Worm (Caenorhabditis elegans) whole organism, young adult: ENCODE data around the gene spp-21.
A peak's percentile ranks its signal among the peaks of the same experiment; 100 is the strongest.

Source experiments
- B0261.1 ChIP-seq: sonication (generic microtip); optimal IDR thresholded peaks from 2 replicates; lab custom pipeline; 2016; ENCODE audit warnings: mild to moderate bottlenecking, missing genetic modification characterization, moderate library complexity, missing compliant biosample characterization
- D2030.7 ChIP-seq: fragments of 200-800 bp; sonication (Bioruptor generic); IDR thresholded peaks from 2 replicates; pipeline ENCODE4 v1.3.6; 2022; ENCODE audit warnings: missing genetic modification reagents, missing genetic modification characterization, missing compliant biosample characterization
- F23B12.7 ChIP-seq: sonication (generic microtip); optimal IDR thresholded peaks from 2 replicates; lab custom pipeline; 2017; ENCODE audit warnings: missing genetic modification characterization, mild to moderate bottlenecking, missing compliant biosample characterization, antibody characterized with exemption, moderate library complexity; ENCODE audit not compliant: insufficient read depth
- F49E8.2 ChIP-seq: sonication (generic microtip); optimal IDR thresholded peaks from 3 replicates; lab custom pipeline; 2017; ENCODE audit warnings: missing genetic modification characterization, mild to moderate bottlenecking, missing compliant biosample characterization, antibody characterized with exemption, moderate library complexity; ENCODE audit not compliant: insufficient read depth
- K11D2.4 ChIP-seq: fragments of 200-800 bp; sonication (Bioruptor generic); IDR thresholded peaks from 2 replicates; pipeline ENCODE4 v1.3.6; 2022; ENCODE audit warnings: missing genetic modification reagents, missing genetic modification characterization, missing compliant biosample characterization
- T26A5.8 ChIP-seq: sonication (generic microtip); optimal IDR thresholded peaks from 2 replicates; lab custom pipeline; 2016; ENCODE audit warnings: missing genetic modification characterization, missing compliant biosample characterization
- akir-1 ChIP-seq: fragments of 200-800 bp; sonication (Bioruptor generic); optimal IDR thresholded peaks from 2 replicates; lab custom pipeline; 2018; ENCODE audit warnings: mild to moderate bottlenecking, missing genetic modification characterization, moderate library complexity, missing compliant biosample characterization
- athp-1 ChIP-seq: sonication (generic microtip); optimal IDR thresholded peaks from 2 replicates; lab custom pipeline; 2017; ENCODE audit warnings: mild to moderate bottlenecking, missing genetic modification characterization, missing compliant biosample characterization
- attf-6 ChIP-seq: fragments of 200-800 bp; sonication (Bioruptor generic); IDR thresholded peaks from 2 replicates; pipeline ENCODE4 v1.3.6; 2022; ENCODE audit warnings: missing genetic modification reagents, missing genetic modification characterization, missing compliant biosample characterization
- cebp-1 ChIP-seq, 2 experiments: fragments of 200-800 bp in 1 of 2; sonication (Bioruptor generic) in 1 of 2; sonication (generic microtip) in 1 of 2; IDR thresholded peaks in 1 of 2; optimal IDR thresholded peaks in 1 of 2; 2 replicates each; pipeline versions ENCODE4 v1.3.6 to Lab custom; 2017 to 2022; ENCODE audit warnings: missing compliant biosample characterization in 2 of 2, missing genetic modification characterization in 2 of 2, mild to moderate bottlenecking in 1 of 2, missing genetic modification reagents in 1 of 2, moderate library complexity in 1 of 2
- cebp-2 ChIP-seq: fragments of 200-800 bp; sonication (Bioruptor generic); IDR thresholded peaks from 2 replicates; pipeline ENCODE4 v1.3.6; 2022; ENCODE audit warnings: missing genetic modification characterization, missing compliant biosample characterization
- ceh-79 ChIP-seq: sonication (generic microtip); optimal IDR thresholded peaks from 2 replicates; lab custom pipeline; 2017; ENCODE audit warnings: mild to moderate bottlenecking, missing genetic modification characterization, missing compliant biosample characterization
- dox-1 ChIP-seq: fragments of 200-800 bp; sonication (Bioruptor generic); IDR thresholded peaks from 2 replicates; pipeline ENCODE4 v1.3.6; 2022; ENCODE audit warnings: missing genetic modification reagents, missing genetic modification characterization, missing compliant biosample characterization
- ets-4 ChIP-seq: fragments of 200-800 bp; sonication (Bioruptor generic); optimal IDR thresholded peaks from 2 replicates; lab custom pipeline; 2018; ENCODE audit warnings: mild to moderate bottlenecking, missing genetic modification characterization, missing compliant biosample characterization
- hsf-1 ChIP-seq: fragments of 200-800 bp; sonication (Bioruptor generic); IDR thresholded peaks from 2 replicates; pipeline ENCODE4 v1.3.6; 2022; ENCODE audit warnings: missing genetic modification reagents, missing genetic modification characterization, missing compliant biosample characterization
- lag-1 ChIP-seq: fragments of 200-800 bp; sonication (Bioruptor generic); IDR thresholded peaks from 2 replicates; pipeline ENCODE4 v1.3.6; 2022; ENCODE audit warnings: missing genetic modification reagents, missing genetic modification characterization, missing compliant biosample characterization
- let-526 ChIP-seq: fragments of 200-800 bp; sonication (Bioruptor generic); IDR thresholded peaks from 2 replicates; pipeline ENCODE4 v1.3.6; 2022; ENCODE audit warnings: missing genetic modification reagents, missing genetic modification characterization, missing compliant biosample characterization
- let-607 ChIP-seq, 2 experiments: fragments of 200-800 bp in 1 of 2; sonication (Bioruptor generic) in 1 of 2; sonication (generic microtip) in 1 of 2; optimal IDR thresholded peaks; 2 replicates each; lab custom pipeline; 2016 to 2018; ENCODE audit warnings: mild to moderate bottlenecking in 2 of 2, missing compliant biosample characterization in 2 of 2, missing genetic modification characterization in 2 of 2, moderate library complexity in 2 of 2, missing genotype in 1 of 2
- lin-40 ChIP-seq: sonication (generic microtip); optimal IDR thresholded peaks from 2 replicates; lab custom pipeline; 2016; ENCODE audit warnings: missing genetic modification characterization, mild to moderate bottlenecking, missing compliant biosample characterization, missing genotype, missing genetic modification reagents
- madf-10 ChIP-seq: sonication (generic microtip); optimal IDR thresholded peaks from 2 replicates; lab custom pipeline; 2016; ENCODE audit warnings: mild to moderate bottlenecking, missing genetic modification characterization, missing compliant biosample characterization
- madf-3 ChIP-seq: fragments of 200-800 bp; sonication (Bioruptor generic); IDR thresholded peaks from 2 replicates; pipeline ENCODE4 v1.3.6; 2022; ENCODE audit warnings: missing genetic modification reagents, missing genetic modification characterization, missing compliant biosample characterization
- mxl-1 ChIP-seq: sonication (generic microtip); optimal IDR thresholded peaks from 2 replicates; lab custom pipeline; 2016; ENCODE audit warnings: missing genetic modification characterization, missing compliant biosample characterization
- nfya-2 ChIP-seq: fragments of 200-800 bp; sonication (Bioruptor generic); IDR thresholded peaks from 2 replicates; pipeline ENCODE4 v1.3.6; 2022; ENCODE audit warnings: missing genetic modification reagents, missing genetic modification characterization, missing compliant biosample characterization
- nfyb-1 ChIP-seq: fragments of 200-800 bp; sonication (Bioruptor generic); IDR thresholded peaks from 2 replicates; pipeline ENCODE4 v1.3.6; 2022; ENCODE audit warnings: missing genetic modification reagents, missing genetic modification characterization, missing compliant biosample characterization
- nhr-80 ChIP-seq: sonication (generic microtip); optimal IDR thresholded peaks from 2 replicates; lab custom pipeline; 2016; ENCODE audit warnings: missing genetic modification characterization, missing compliant biosample characterization
- nhr-90 ChIP-seq: sonication (generic microtip); optimal IDR thresholded peaks from 2 replicates; lab custom pipeline; 2016; ENCODE audit warnings: missing genotype, mild to moderate bottlenecking, missing genetic modification characterization, missing compliant biosample characterization
- pha-4 ChIP-seq: fragments of 150-350 bp; sonication (generic microtip); optimal IDR thresholded peaks from 2 replicates; lab custom pipeline; 2014; ENCODE audit warnings: missing biosample characterization, missing genetic modification reagents, missing genetic modification characterization
- sdz-38 ChIP-seq: sonication (generic microtip); optimal IDR thresholded peaks from 2 replicates; lab custom pipeline; 2016; ENCODE audit warnings: missing genotype, missing genetic modification characterization, missing compliant biosample characterization
- sea-2 ChIP-seq: fragments of 200-800 bp; sonication (Bioruptor generic); IDR thresholded peaks from 2 replicates; pipeline ENCODE4 v1.3.6; 2022; ENCODE audit warnings: missing genetic modification characterization, missing compliant biosample characterization
- snpc-1.3 ChIP-seq: sonication (generic microtip); optimal IDR thresholded peaks from 2 replicates; lab custom pipeline; 2017; ENCODE audit warnings: missing genetic modification characterization, mild to moderate bottlenecking, missing compliant biosample characterization, antibody characterized with exemption, moderate library complexity, missing genotype, missing genetic modification reagents; ENCODE audit not compliant: insufficient read depth
- somi-1 ChIP-seq: fragments of 200-800 bp; sonication (Bioruptor generic); optimal IDR thresholded peaks from 2 replicates; lab custom pipeline; 2018; ENCODE audit warnings: mild to moderate bottlenecking, missing genetic modification characterization, missing compliant biosample characterization
- sptf-2 ChIP-seq: fragments of 200-800 bp; sonication (Bioruptor generic); optimal IDR thresholded peaks from 2 replicates; lab custom pipeline; 2018; ENCODE audit warnings: mild to moderate bottlenecking, missing genetic modification characterization, missing compliant biosample characterization
- tbp1 ChIP-seq: fragments of 200-800 bp; sonication (Bioruptor generic); optimal IDR thresholded peaks from 2 replicates; lab custom pipeline; 2018; ENCODE audit warnings: mild to moderate bottlenecking, missing genetic modification characterization, missing compliant biosample characterization
- tlf-1 ChIP-seq: fragments of 200-800 bp; sonication (Bioruptor generic); optimal IDR thresholded peaks from 2 replicates; lab custom pipeline; 2018; ENCODE audit warnings: mild to moderate bottlenecking, missing genetic modification characterization, missing compliant biosample characterization
- ztf-25 ChIP-seq: fragments of 200-800 bp; sonication (Bioruptor generic); IDR thresholded peaks from 2 replicates; pipeline ENCODE4 v1.3.6; 2022; ENCODE audit warnings: missing genetic modification reagents, missing genetic modification characterization, missing compliant biosample characterization

spp-21 gene

DNA sequence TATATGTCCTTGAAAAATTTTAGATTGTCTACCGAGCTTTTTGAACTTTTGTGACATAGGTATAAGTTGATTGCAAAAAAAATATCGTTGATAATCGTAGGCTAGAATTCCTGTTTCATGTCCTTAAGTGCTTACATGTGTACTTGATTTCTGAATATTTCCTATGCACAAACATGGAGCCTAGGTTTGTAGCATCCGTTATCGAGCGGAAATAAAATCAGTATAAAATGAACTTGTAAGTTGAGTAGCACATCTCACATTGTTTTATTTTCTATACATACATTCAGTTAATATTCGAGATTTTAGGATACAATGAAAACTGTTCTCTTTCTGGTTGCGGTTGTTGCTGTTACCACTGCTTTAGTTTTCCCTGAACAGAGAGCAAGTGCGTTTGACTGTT lies 2.4 kb upstream of the spp-21 start, which contains the start of gene spp-9:
Gene spp-9, plus strand, starts transcription at position 301 of the 400 bp plus-strand sequence.
- TF ChIP-seq cebp-2 (GFP tag; lab: Robert Waterston, UW): no peak
- no peak for TF ChIP-seq nfyb-1 (GFP tag; lab: Robert Waterston, UW)
- no peak for TF ChIP-seq snpc-1.3 (tag; lab: Kevin White, UChicago)
- no peak for TF ChIP-seq sea-2 (GFP tag; lab: Robert Waterston, UW)
- no peak for TF ChIP-seq nfya-2
- no peak for TF ChIP-seq ets-4 (GFP tag; lab: Kevin White, UChicago)
- TF ChIP-seq dox-1: no peak
- no peak for TF ChIP-seq madf-10
- no peak for TF ChIP-seq hsf-1
- TF ChIP-seq B0261.1: no peak
- no peak for TF ChIP-seq athp-1 (tag; lab: Kevin White, UChicago)
- no peak for TF ChIP-seq sptf-2 (GFP tag; lab: Kevin White, UChicago)
- TF ChIP-seq D2030.7: no peak
- TF ChIP-seq, all 124 proteins: peak for 0

DNA sequence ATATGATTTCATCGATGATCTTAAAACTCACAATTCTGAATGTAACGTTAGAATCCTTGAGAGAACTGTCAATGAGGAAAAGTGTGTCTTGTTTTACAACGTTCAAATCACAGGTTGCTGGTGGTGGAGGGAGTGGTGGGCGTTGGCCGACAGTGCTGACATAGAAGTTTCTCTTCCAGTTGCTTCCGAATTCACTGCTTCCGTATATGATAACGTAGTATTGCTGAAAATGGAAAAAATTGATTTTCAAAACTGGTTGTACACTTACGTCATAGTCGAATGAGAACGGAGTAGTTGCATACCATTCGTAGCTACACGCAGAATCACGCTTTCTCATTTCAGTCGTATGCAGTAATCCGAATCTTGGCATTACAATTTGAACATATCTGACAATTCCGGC lies 1.9 kb downstream of the spp-21 start:
- no peak for TF ChIP-seq sdz-38 (tag; lab: Kevin White, UChicago)
- TF ChIP-seq madf-3: no peak
- no peak for TF ChIP-seq somi-1
- TF ChIP-seq K11D2.4 (GFP tag; lab: Robert Waterston, UW): no peak
- no peak for TF ChIP-seq let-526

DNA sequence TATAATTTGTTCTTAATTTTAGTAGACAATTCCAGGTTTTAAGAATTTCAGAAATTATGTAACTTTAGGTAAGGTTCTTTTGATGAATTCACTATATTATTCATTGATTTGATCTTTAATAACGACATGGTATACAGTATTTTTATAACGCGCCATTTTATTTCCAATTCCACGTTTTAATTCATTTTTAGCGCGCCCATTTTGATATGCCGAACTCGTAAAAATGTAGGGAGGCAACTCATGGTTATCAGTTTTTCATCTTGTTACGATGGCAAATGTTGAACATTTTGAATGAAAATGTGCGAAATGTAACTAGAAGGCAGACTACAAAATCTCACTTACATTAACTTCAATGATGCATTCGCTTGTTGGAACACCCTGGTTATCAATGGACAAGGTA lies 8.9 kb downstream of the spp-21 start:
- TF ChIP-seq nhr-80 (tag; lab: Kevin White, UChicago) (peak; percentile 24), mxl-1 (tag; lab: Kevin White, UChicago) (no peak)

DNA sequence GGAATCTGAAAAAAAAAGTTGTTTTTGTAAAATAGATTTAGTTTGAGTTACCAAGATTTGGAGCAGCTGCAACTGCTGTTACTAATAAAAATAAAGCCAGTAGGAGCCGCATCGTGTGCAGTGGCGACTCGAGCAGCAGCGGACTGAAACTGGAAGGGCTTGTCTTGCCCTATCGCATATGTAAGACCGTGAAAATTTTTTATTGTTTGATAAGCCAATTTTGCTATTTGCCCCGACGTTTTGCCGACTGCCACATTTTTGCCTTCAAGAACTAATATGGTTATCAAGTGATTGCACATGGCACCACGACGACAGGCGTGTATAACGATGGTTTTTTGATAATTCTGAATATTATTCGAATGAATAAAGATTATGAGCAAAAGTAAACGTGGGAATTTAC lies 9.8 kb downstream of the spp-21 start, which contains the start of gene T25C12.3:
Gene T25C12.3, minus strand, starts transcription at position 262 of the 400 bp plus-strand sequence.
- TF ChIP-seq let-607 (tag; optimal IDR thresholded peaks at IDR 0.05; lab: Kevin White, UChicago): no peak
- TF ChIP-seq tbp1 (GFP tag; lab: Kevin White, UChicago): no peak
- 0 out of 2 replicates have a peak, but pooled peaks have one; percentile 28 for TF ChIP-seq dox-1
- peak; percentile 85 for TF ChIP-seq nhr-80 (tag; lab: Kevin White, UChicago)
- TF ChIP-seq pha-4 (tag; lab: Kevin White, UChicago): no peak
- TF ChIP-seq, all 124 proteins: peak for 2

DNA sequence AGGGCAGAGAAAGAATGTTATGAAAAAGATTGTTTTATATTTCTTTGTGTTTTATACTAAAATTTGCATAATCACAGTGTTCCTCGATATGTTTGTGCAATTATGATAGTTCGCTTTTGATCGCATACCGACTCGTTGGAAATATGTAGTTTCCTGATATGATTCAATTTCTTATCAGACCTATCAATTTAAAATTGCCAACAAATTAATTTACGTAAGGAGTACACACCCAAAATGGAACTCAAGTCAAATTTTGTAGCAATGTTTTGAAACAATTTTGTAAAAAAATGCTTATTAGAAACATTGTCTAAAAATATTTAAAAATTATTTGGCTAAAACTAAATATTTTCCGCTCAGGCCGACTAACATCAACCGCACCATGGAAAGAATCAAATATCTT lies 10.7 kb downstream of the spp-21 start:
- TF ChIP-seq nhr-80 (tag; lab: Kevin White, UChicago) (peak; percentile 47), nfya-2 (no peak), let-607 (tag; optimal IDR thresholded peaks at IDR 0.05; lab: Kevin White, UChicago) (peak in 1 of 2 experiments; percentile 21)

DNA sequence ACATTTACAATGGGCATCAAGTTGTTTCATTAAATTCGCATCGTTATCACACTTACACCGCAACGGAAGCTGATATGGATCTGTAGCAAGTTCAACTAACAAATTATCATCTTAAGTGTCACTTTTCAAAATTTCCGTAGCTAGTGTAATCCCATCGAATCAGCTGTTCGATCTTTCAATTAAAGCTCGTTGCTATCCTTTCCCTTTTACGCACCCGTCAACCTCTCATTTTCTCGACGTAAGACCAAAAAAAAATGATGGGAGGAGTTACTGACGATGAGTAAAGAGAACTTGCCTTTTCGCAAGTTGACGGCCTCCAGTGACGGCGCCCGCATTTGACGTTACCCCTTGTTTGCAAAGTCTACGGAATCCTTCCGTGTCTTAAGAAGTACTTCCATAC lies 12.0 kb downstream of the spp-21 start, which contains the start of gene F29G6.1:
Gene F29G6.1, plus strand, starts transcription at position 301 of the 400 bp plus-strand sequence.
- TF ChIP-seq attf-6 (GFP tag; lab: Robert Waterston, UW) (no peak), tlf-1 (GFP tag; lab: Kevin White, UChicago) (no peak), akir-1 (GFP tag; lab: Kevin White, UChicago) (no peak), nfya-2 (no peak), cebp-1 (GFP tag; IDR thresholded peaks at IDR 0.05; lab: Robert Waterston, UW) (no peak), cebp-1 (tag; optimal IDR thresholded peaks at IDR 0.05; lab: Kevin White, UChicago) (no peak), ztf-25 (GFP tag; lab: Robert Waterston, UW) (no peak), ceh-79 (tag; lab: Kevin White, UChicago) (no peak), dox-1 (no peak), F49E8.2 (tag; lab: Kevin White, UChicago) (no peak), T26A5.8 (tag; lab: Kevin White, UChicago) (no peak), lin-40 (tag; lab: Kevin White, UChicago) (no peak), F23B12.7 (tag; lab: Kevin White, UChicago) (no peak), lag-1 (GFP tag; lab: Robert Waterston, UW) (no peak), nhr-90 (no peak)
